Fruit fly (Drosophila melanogaster) whole organism, embryonic: Measurements from ENCODE around the gene CG3337.

Source experiments
- BtbVII ChIP-seq: fragments of 200-800 bp; sonication (Bioruptor generic); optimal IDR thresholded peaks from 3 replicates; lab custom pipeline; 2017; ENCODE audit warnings: missing biosample characterization, mild to moderate bottlenecking, missing genetic modification characterization
- CG10209 ChIP-seq: fragments of 200-800 bp; sonication (Bioruptor generic); optimal IDR thresholded peaks from 3 replicates; lab custom pipeline; 2017; ENCODE audit warnings: missing biosample characterization, mild to moderate bottlenecking, missing genetic modification characterization, missing genetic modification reagents
- CG10274 ChIP-seq: fragments of 200-800 bp; sonication (Bioruptor generic); optimal IDR thresholded peaks from 3 replicates; lab custom pipeline; 2017; ENCODE audit warnings: missing biosample characterization, mild to moderate bottlenecking, missing genetic modification characterization
- CG11085 ChIP-seq: fragments of 200-800 bp; sonication (Bioruptor generic); IDR thresholded peaks from 2 replicates; pipeline ENCODE4 v1.3.6; 2022; ENCODE audit warnings: missing biosample characterization, missing genetic modification characterization
- CG11247 ChIP-seq: fragments of 200-800 bp; sonication (Bioruptor generic); IDR thresholded peaks from 2 replicates; pipeline ENCODE4 v1.3.6; 2022; ENCODE audit warnings: missing biosample characterization, missing genetic modification characterization
- CG11504 ChIP-seq: fragments of 200-800 bp; sonication (Bioruptor generic); optimal IDR thresholded peaks from 3 replicates; lab custom pipeline; 2019; ENCODE audit warnings: missing biosample characterization, mild to moderate bottlenecking, missing genetic modification characterization, moderate library complexity
- CG11696 ChIP-seq: fragments of 200-800 bp; sonication (Bioruptor generic); IDR thresholded peaks from 2 replicates; pipeline ENCODE4 v1.3.6; 2022; ENCODE audit warnings: missing biosample characterization, missing genetic modification characterization
- CG12744 ChIP-seq: fragments of 200-800 bp; sonication (Bioruptor generic); optimal IDR thresholded peaks from 2 replicates; lab custom pipeline; 2016; ENCODE audit warnings: missing biosample characterization, missing genetic modification characterization
- CG17568 ChIP-seq: fragments of 200-800 bp; sonication (Bioruptor generic); optimal IDR thresholded peaks from 2 replicates; lab custom pipeline; 2018; ENCODE audit warnings: missing biosample characterization, mild to moderate bottlenecking, missing genetic modification characterization, moderate library complexity
- CG18262 ChIP-seq: fragments of 200-800 bp; optimal IDR thresholded peaks from 3 replicates; lab custom pipeline; 2019; ENCODE audit warnings: missing biosample characterization, mild to moderate bottlenecking, missing genetic modification characterization, moderate library complexity
- CG2120 ChIP-seq: fragments of 200-800 bp; sonication (Bioruptor generic); optimal IDR thresholded peaks from 3 replicates; lab custom pipeline; 2016; ENCODE audit warnings: missing biosample characterization, missing genetic modification characterization
- CG2889 ChIP-seq: fragments of 200-800 bp; sonication (Bioruptor generic); IDR thresholded peaks from 3 replicates; pipeline ENCODE4 v1.3.6; 2022; ENCODE audit warnings: missing biosample characterization, missing genetic modification characterization
- CG31224 ChIP-seq: fragments of 200-800 bp; sonication (Bioruptor generic); IDR thresholded peaks from 2 replicates; pipeline ENCODE4 v1.3.6; 2022; ENCODE audit warnings: missing biosample characterization, missing genetic modification characterization
- CG32532 ChIP-seq: fragments of 200-800 bp; sonication (Bioruptor generic); IDR thresholded peaks from 2 replicates; pipeline ENCODE4 v1.3.6; 2022; ENCODE audit warnings: missing biosample characterization, missing genetic modification characterization
- CG34376 ChIP-seq: fragments of 200-800 bp; sonication (Bioruptor generic); optimal IDR thresholded peaks from 2 replicates; lab custom pipeline; 2018; ENCODE audit warnings: missing biosample characterization, mild to moderate bottlenecking, missing genetic modification characterization
- CG4360 ChIP-seq: fragments of 200-800 bp; sonication (Bioruptor generic); IDR thresholded peaks from 2 replicates; pipeline ENCODE4 v1.3.6; 2022; ENCODE audit warnings: missing biosample characterization, missing genetic modification characterization
- CG4820 ChIP-seq: fragments of 200-800 bp; sonication (Bioruptor generic); optimal IDR thresholded peaks from 3 replicates; lab custom pipeline; 2016; ENCODE audit warnings: missing biosample characterization, missing genetic modification characterization
- CG4854 ChIP-seq: fragments of 200-800 bp; sonication (Bioruptor generic); optimal IDR thresholded peaks from 2 replicates; lab custom pipeline; 2016; ENCODE audit warnings: missing biosample characterization, missing genetic modification characterization, inconsistent platforms
- CG6765 ChIP-seq: fragments of 200-800 bp; sonication (Bioruptor generic); optimal IDR thresholded peaks from 3 replicates; lab custom pipeline; 2017; ENCODE audit warnings: missing biosample characterization, mild to moderate bottlenecking, missing genetic modification characterization
- CG6813 ChIP-seq: fragments of 200-800 bp; sonication (Bioruptor generic); optimal IDR thresholded peaks from 2 replicates; lab custom pipeline; 2017; ENCODE audit warnings: missing biosample characterization, missing genetic modification characterization, mild to moderate bottlenecking, moderate library complexity, missing genetic modification reagents
- CG8290 ChIP-seq, 3 experiments: fragments of 200-800 bp; sonication (Bioruptor generic); optimal IDR thresholded peaks; 2 replicates each; lab custom pipeline; 2016 to 2019; ENCODE audit warnings: missing biosample characterization in 3 of 3, missing genetic modification characterization in 3 of 3, mild to moderate bottlenecking in 2 of 3, moderate library complexity in 1 of 3
- CG9215 ChIP-seq: fragments of 200-800 bp; sonication (Bioruptor generic); IDR thresholded peaks from 2 replicates; pipeline ENCODE4 v1.3.6; 2022; ENCODE audit warnings: missing biosample characterization, missing genetic modification characterization
- D ChIP-seq, 2 experiments: fragments of 200-800 bp in 1 of 2; fragments of >200 bp in 1 of 2; sonication (Bioruptor generic) in 1 of 2; optimal IDR thresholded peaks; 2 replicates in 1 of 2; 3 replicates in 1 of 2; lab custom pipeline; 2017; ENCODE audit warnings: mild to moderate bottlenecking in 1 of 2, missing biosample characterization in 1 of 2, missing genetic modification characterization in 1 of 2, missing genetic modification reagents in 1 of 2
- Fer3 ChIP-seq: fragments of 200-800 bp; sonication (Bioruptor generic); optimal IDR thresholded peaks from 2 replicates; lab custom pipeline; 2018; ENCODE audit warnings: missing biosample characterization, mild to moderate bottlenecking, missing genetic modification characterization, moderate library complexity
- HLH4C ChIP-seq: fragments of 200-800 bp; sonication (Bioruptor generic); IDR thresholded peaks from 3 replicates; pipeline ENCODE4 v1.3.6; 2022; ENCODE audit warnings: missing biosample characterization, missing genetic modification characterization; ENCODE audit not compliant: partially characterized antibody
- Hmr ChIP-seq: fragments of 200-800 bp; sonication (Bioruptor generic); optimal IDR thresholded peaks from 3 replicates; lab custom pipeline; 2017; ENCODE audit warnings: mild to moderate bottlenecking, missing biosample characterization, missing genetic modification reagents, missing genetic modification characterization
- Hr3 ChIP-seq: fragments of 200-800 bp; sonication (Bioruptor generic); optimal IDR thresholded peaks from 3 replicates; lab custom pipeline; 2016; ENCODE audit warnings: missing biosample characterization, missing genetic modification characterization
- Max ChIP-seq: fragments of 200-800 bp; sonication (Bioruptor generic); optimal IDR thresholded peaks from 2 replicates; lab custom pipeline; 2016; ENCODE audit warnings: missing biosample characterization, mild to moderate bottlenecking, missing genetic modification characterization
- Mrtf ChIP-seq: fragments of 200-800 bp; sonication (Bioruptor generic); IDR thresholded peaks from 3 replicates; pipeline ENCODE4 v1.3.6; 2022; ENCODE audit warnings: missing biosample characterization, missing genetic modification characterization
- NK7.1 ChIP-seq: fragments of 200-800 bp; sonication (Bioruptor generic); optimal IDR thresholded peaks from 3 replicates; lab custom pipeline; 2016; ENCODE audit warnings: missing biosample characterization, missing genetic modification characterization
- Sry-β ChIP-seq: fragments of 200-800 bp; sonication (Bioruptor generic); optimal IDR thresholded peaks from 2 replicates; lab custom pipeline; 2018; ENCODE audit warnings: missing biosample characterization, mild to moderate bottlenecking, missing genetic modification characterization, moderate library complexity
- Taf1 ChIP-seq: fragments of 200-800 bp; sonication (Bioruptor generic); IDR thresholded peaks from 2 replicates; pipeline ENCODE4 v1.3.6; 2022; ENCODE audit warnings: missing biosample characterization, missing genetic modification characterization
- Vsx1 ChIP-seq: fragments of 200-800 bp; sonication (Bioruptor generic); optimal IDR thresholded peaks from 2 replicates; lab custom pipeline; 2017; ENCODE audit warnings: missing biosample characterization, mild to moderate bottlenecking, missing genetic modification characterization, missing genetic modification reagents
- ase ChIP-seq: fragments of 200-800 bp; sonication (Bioruptor generic); IDR thresholded peaks from 3 replicates; pipeline ENCODE4 v1.3.6; 2022; ENCODE audit warnings: missing biosample characterization, missing genetic modification characterization
- bigmax ChIP-seq: fragments of 200-800 bp; sonication (Bioruptor generic); optimal IDR thresholded peaks from 2 replicates; lab custom pipeline; 2018; ENCODE audit warnings: missing biosample characterization, mild to moderate bottlenecking, missing genetic modification characterization
- chn ChIP-seq: fragments of 200-800 bp; sonication (Bioruptor generic); optimal IDR thresholded peaks from 2 replicates; lab custom pipeline; 2016; ENCODE audit warnings: missing biosample characterization, missing genetic modification characterization
- ci ChIP-seq: fragments of 200-800 bp; sonication (Bioruptor generic); IDR thresholded peaks from 3 replicates; pipeline ENCODE4 v1.3.6; 2022; ENCODE audit warnings: missing biosample characterization, missing genetic modification characterization
- exex ChIP-seq: fragments of 200-800 bp; sonication (Bioruptor generic); optimal IDR thresholded peaks from 4 replicates; lab custom pipeline; 2018; ENCODE audit warnings: missing biosample characterization, mild to moderate bottlenecking, missing genetic modification characterization, moderate library complexity
- gfzf ChIP-seq: fragments of 200-800 bp; sonication (Bioruptor generic); optimal IDR thresholded peaks from 2 replicates; lab custom pipeline; 2016; ENCODE audit warnings: missing biosample characterization, mild to moderate bottlenecking, missing genetic modification characterization, moderate library complexity
- grn ChIP-seq: fragments of 200-800 bp; sonication (Bioruptor generic); optimal IDR thresholded peaks from 3 replicates; lab custom pipeline; 2017; ENCODE audit warnings: missing biosample characterization, missing genetic modification characterization
- ham ChIP-seq: fragments of 200-800 bp; sonication (Bioruptor generic); IDR thresholded peaks from 2 replicates; pipeline ENCODE4 v1.3.6; 2022; ENCODE audit warnings: missing biosample characterization, missing genetic modification characterization
- lov ChIP-seq, 2 experiments: fragments of 200-800 bp in 1 of 2; fragments of >200 bp in 1 of 2; sonication (Bioruptor generic) in 1 of 2; IDR thresholded peaks in 1 of 2; optimal IDR thresholded peaks in 1 of 2; 2 replicates in 1 of 2; 3 replicates in 1 of 2; pipeline versions ENCODE4 v1.3.6 to Lab custom; 2017 to 2022; ENCODE audit warnings: missing biosample characterization in 1 of 2, missing genetic modification characterization in 1 of 2
- nmo ChIP-seq: fragments of 200-800 bp; sonication (Bioruptor generic); optimal IDR thresholded peaks from 2 replicates; lab custom pipeline; 2018; ENCODE audit warnings: missing biosample characterization, mild to moderate bottlenecking, missing genetic modification characterization, moderate library complexity
- peb ChIP-seq: fragments of 200-800 bp; sonication (Bioruptor generic); IDR thresholded peaks from 2 replicates; pipeline ENCODE4 v1.3.6; 2022; ENCODE audit warnings: missing biosample characterization, missing genetic modification characterization
- schlank ChIP-seq: fragments of 200-800 bp; sonication (Bioruptor generic); optimal IDR thresholded peaks from 2 replicates; lab custom pipeline; 2018; ENCODE audit warnings: missing biosample characterization, mild to moderate bottlenecking, missing genetic modification characterization
- scrt ChIP-seq: fragments of 200-800 bp; sonication (Bioruptor generic); optimal IDR thresholded peaks from 2 replicates; lab custom pipeline; 2018; ENCODE audit warnings: missing biosample characterization, mild to moderate bottlenecking, missing genetic modification characterization, moderate library complexity
- ssp ChIP-seq: fragments of 200-800 bp; sonication (Bioruptor generic); IDR thresholded peaks from 2 replicates; pipeline ENCODE4 v1.3.6; 2022; ENCODE audit warnings: missing biosample characterization, missing genetic modification characterization
- tio ChIP-seq: fragments of 200-800 bp; sonication (Bioruptor generic); optimal IDR thresholded peaks from 2 replicates; lab custom pipeline; 2017; ENCODE audit warnings: missing biosample characterization, missing genetic modification characterization, inconsistent platforms
- vnd ChIP-seq: fragments of 200-800 bp; sonication (Bioruptor generic); IDR thresholded peaks from 3 replicates; pipeline ENCODE4 v1.3.6; 2022; ENCODE audit warnings: missing biosample characterization, missing genetic modification characterization; ENCODE audit not compliant: partially characterized antibody
- wor ChIP-seq: fragments of 200-800 bp; sonication (Bioruptor generic); IDR thresholded peaks from 2 replicates; pipeline ENCODE4 v1.3.6; 2022; ENCODE audit warnings: missing biosample characterization, missing genetic modification characterization

The CG3337 gene

dm6 chr3R:21198073-21198472 lies 25.3 kb downstream of the CG3337 start (continued):
- TF ChIP-seq CG6813 (peak; percentile 13), vnd (GFP tag; lab: Robert Waterston, UW) (no peak), CG11247 (GFP tag; lab: Robert Waterston, UW) (no peak), CG17568 (GFP tag; lab: Kevin White, UChicago) (no peak), Hmr (GFP tag; lab: Kevin White, UChicago) (peak; percentile 2), CG31224 (GFP tag; lab: Robert Waterston, UW) (no peak), CG11696 (no peak), CG34376 (GFP tag; lab: Kevin White, UChicago) (peak; percentile 83), Hr3 (GFP tag; lab: Kevin White, UChicago) (no peak), scrt (GFP tag; lab: Kevin White, UChicago) (no peak), CG4820 (GFP tag; lab: Kevin White, UChicago) (no peak), D (optimal IDR thresholded peaks at IDR 0.05; lab: Kevin White, UChicago) (no peak), D (GFP tag; optimal IDR thresholded peaks at IDR 0.05; lab: Kevin White, UChicago) (no peak), CG8290 (GFP tag; optimal IDR thresholded peaks at IDR 0.05; lab: Kevin White, UChicago) (no peak), CG8290 (tag; optimal IDR thresholded peaks at IDR 0.05; lab: Kevin White, UChicago) (peak in 1 of 2 experiments; percentile 5), CG2120 (GFP tag; lab: Kevin White, UChicago) (no peak), HLH4C (GFP tag; lab: Robert Waterston, UW) (no peak), tio (GFP tag; lab: Kevin White, UChicago) (no peak), CG11504 (tag; lab: Kevin White, UChicago) (no peak), Mrtf (GFP tag; lab: Robert Waterston, UW) (no peak), ci (GFP tag; lab: Robert Waterston, UW) (no peak), ham (GFP tag; lab: Robert Waterston, UW) (no peak), CG4854 (GFP tag; lab: Kevin White, UChicago) (no peak), BtbVII (GFP tag; lab: Kevin White, UChicago) (peak; percentile 1), Taf1 (no peak), ase (GFP tag; lab: Robert Waterston, UW) (no peak), CG4360 (GFP tag; lab: Robert Waterston, UW) (no peak), NK7.1 (GFP tag; lab: Kevin White, UChicago) (no peak), CG32532 (no peak), CG2889 (GFP tag; lab: Robert Waterston, UW) (no peak), CG11085 (GFP tag; lab: Robert Waterston, UW) (no peak), CG18262 (no peak), Max (GFP tag; lab: Kevin White, UChicago) (no peak), grn (peak; percentile 83), CG9215 (GFP tag; lab: Robert Waterston, UW) (no peak), nmo (GFP tag; lab: Kevin White, UChicago) (no peak), Fer3 (no peak), wor (GFP tag; lab: Robert Waterston, UW) (no peak), Vsx1 (GFP tag; lab: Kevin White, UChicago) (no peak), schlank (peak; percentile 2), lov (optimal IDR thresholded peaks at IDR 0.05; lab: Kevin White, UChicago) (no peak), lov (GFP tag; IDR thresholded peaks at IDR 0.05; lab: Robert Waterston, UW) (no peak), Sry-β (GFP tag; lab: Kevin White, UChicago) (no peak), gfzf (GFP tag; lab: Kevin White, UChicago) (no peak), ssp (GFP tag; lab: Robert Waterston, UW) (no peak), chn (GFP tag; lab: Kevin White, UChicago) (no peak), bigmax (GFP tag; lab: Kevin White, UChicago) (no peak), CG12744 (GFP tag; lab: Kevin White, UChicago) (no peak), peb (0 out of 2 replicates have a peak, but pooled peaks have one; percentile 18), CG10274 (no peak), CG6765 (GFP tag; lab: Kevin White, UChicago) (no peak), exex (tag; lab: Kevin White, UChicago) (peak; percentile 97), CG10209 (no peak)
